Worm (Caenorhabditis elegans) whole organism, L3 larva: ENCODE data around the gene F31B9.3.

Experiments used
- ZK546.5 ChIP-seq: sonication (generic microtip); optimal IDR thresholded peaks from 2 replicates; lab custom pipeline; 2017; ENCODE audit warnings: missing biosample characterization, missing genetic modification characterization
- aly-2 ChIP-seq: fragments of 150-350 bp; optimal IDR thresholded peaks from 2 replicates; lab custom pipeline; 2014; ENCODE audit warnings: missing biosample characterization, missing genetic modification characterization
- ceh-82 ChIP-seq: fragments of 150-350 bp; optimal IDR thresholded peaks from 2 replicates; lab custom pipeline; 2014; ENCODE audit warnings: missing biosample characterization, missing genetic modification characterization
- nhr-12 ChIP-seq: fragments of 150-350 bp; optimal IDR thresholded peaks from 2 replicates; lab custom pipeline; 2014; ENCODE audit warnings: missing biosample characterization, missing genetic modification characterization
- nhr-28 ChIP-seq: fragments of 150-350 bp; optimal IDR thresholded peaks from 2 replicates; lab custom pipeline; 2014; ENCODE audit warnings: missing biosample characterization, missing genetic modification characterization
- pqm-1 ChIP-seq: fragments of 150-350 bp; optimal IDR thresholded peaks from 2 replicates; lab custom pipeline; 2017; ENCODE audit warnings: missing biosample characterization, missing genetic modification characterization, inconsistent platforms
- snpc-4 ChIP-seq: fragments of 150-350 bp; optimal IDR thresholded peaks from 2 replicates; lab custom pipeline; 2014; ENCODE audit warnings: missing biosample characterization, missing genetic modification characterization
- unc-62 ChIP-seq: fragments of 150-350 bp; sonication (generic microtip); optimal IDR thresholded peaks from 4 replicates; lab custom pipeline; 2014; ENCODE audit warnings: missing biosample characterization, missing genetic modification reagents, missing genetic modification characterization
- zag-1 ChIP-seq: fragments of 150-350 bp; optimal IDR thresholded peaks from 2 replicates; lab custom pipeline; 2014; ENCODE audit warnings: missing biosample characterization, missing genetic modification characterization

DNA sequence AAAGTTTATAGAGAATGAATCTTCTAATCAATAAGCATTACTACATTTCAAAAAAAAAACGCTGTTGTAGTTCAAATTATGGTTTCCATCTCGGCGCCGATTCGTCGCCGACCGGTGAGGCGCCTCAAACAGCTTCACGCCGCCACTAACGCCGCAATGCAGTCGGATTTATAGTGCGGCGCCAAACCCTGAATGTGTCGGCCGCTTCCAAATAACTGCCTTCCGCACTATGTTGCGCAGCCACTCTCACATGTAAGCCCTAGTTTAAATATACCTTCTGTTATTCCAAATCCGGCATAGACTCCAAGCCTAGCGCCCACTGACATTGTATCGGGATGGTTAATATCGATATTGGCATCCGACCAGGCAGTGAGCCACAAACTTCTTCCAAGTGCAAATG is 9.3 kb downstream of the F31B9.3 start:
- TF ChIP-seq ZK546.5 (tag; lab: Kevin White, UChicago) (no peak), nhr-28 (tag; lab: Kevin White, UChicago) (no peak), pqm-1 (no peak), snpc-4 (tag; lab: Kevin White, UChicago) (peak; percentile 22), ceh-82 (tag; lab: Kevin White, UChicago) (no peak), nhr-12 (tag; lab: Kevin White, UChicago) (no peak), aly-2 (tag; lab: Kevin White, UChicago) (no peak), unc-62 (no peak), zag-1 (tag; lab: Kevin White, UChicago) (no peak)
